Worm (Caenorhabditis elegans) whole organism, mixed stage, embryonic: ENCODE data around the gene far-5.

ENCODE experiments used
- blmp-1 ChIP-seq: fragments of 150-350 bp; optimal IDR thresholded peaks from 2 replicates; lab custom pipeline; 2014; ENCODE audit warnings: missing biosample characterization, missing genetic modification characterization
- ces-1 ChIP-seq: fragments of 150-350 bp; optimal IDR thresholded peaks from 2 replicates; lab custom pipeline; 2014; ENCODE audit warnings: missing biosample characterization, missing genetic modification reagents, missing genetic modification characterization
- elt-3 ChIP-seq: fragments of 150-350 bp; optimal IDR thresholded peaks from 2 replicates; lab custom pipeline; 2014; ENCODE audit warnings: missing biosample characterization, missing genetic modification characterization
- lin-13 ChIP-seq: fragments of 150-350 bp; optimal IDR thresholded peaks from 2 replicates; lab custom pipeline; 2014; ENCODE audit warnings: missing biosample characterization, missing genetic modification characterization
- lsy-2 ChIP-seq: fragments of 150-350 bp; optimal IDR thresholded peaks from 2 replicates; lab custom pipeline; 2014; ENCODE audit warnings: missing biosample characterization, missing genetic modification characterization
- nhr-28 ChIP-seq: fragments of 150-350 bp; optimal IDR thresholded peaks from 2 replicates; lab custom pipeline; 2014; ENCODE audit warnings: missing biosample characterization, missing genetic modification characterization
- nhr-76 ChIP-seq: sonication (generic microtip); optimal IDR thresholded peaks from 2 replicates; lab custom pipeline; 2017; ENCODE audit warnings: missing biosample characterization, missing genetic modification characterization
- snpc-4 ChIP-seq: fragments of 150-350 bp; optimal IDR thresholded peaks from 2 replicates; lab custom pipeline; 2014; ENCODE audit warnings: missing biosample characterization, missing genetic modification characterization
- sptf-1 ChIP-seq: sonication (generic microtip); optimal IDR thresholded peaks from 2 replicates; lab custom pipeline; 2017; ENCODE audit warnings: mild to moderate bottlenecking, missing genetic modification characterization, moderate library complexity, missing compliant biosample characterization
- unc-39 ChIP-seq: fragments of 150-350 bp; optimal IDR thresholded peaks from 2 replicates; lab custom pipeline; 2014; ENCODE audit warnings: missing biosample characterization, missing genetic modification characterization
- zip-8 ChIP-seq: fragments of 150-350 bp; optimal IDR thresholded peaks from 2 replicates; lab custom pipeline; 2014; ENCODE audit warnings: missing biosample characterization, missing genetic modification characterization
- ztf-11 ChIP-seq: fragments of 150-350 bp; optimal IDR thresholded peaks from 2 replicates; lab custom pipeline; 2014; ENCODE audit warnings: missing biosample characterization, missing genetic modification characterization

DNA sequence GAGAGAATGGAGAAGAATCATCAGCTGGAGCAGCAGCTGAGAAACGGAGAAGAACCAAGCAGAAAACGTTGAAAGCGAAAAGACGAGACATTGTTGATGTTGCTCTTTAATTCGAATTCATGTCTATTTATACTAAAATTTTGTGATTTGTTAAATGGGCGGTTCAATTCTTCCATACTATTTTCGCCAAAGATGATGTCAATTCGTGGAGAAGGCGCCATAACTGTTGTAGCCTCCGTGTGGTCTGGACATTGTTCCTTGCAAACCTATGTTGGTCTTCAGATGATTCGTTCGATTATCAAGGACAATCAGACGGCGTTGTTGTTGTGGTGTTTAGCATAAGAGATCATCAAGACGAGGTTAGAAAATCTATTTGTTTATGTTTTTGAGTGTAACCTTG lies 2.1 kb downstream of the far-5 start, which contains the start of gene far-3:
- TF ChIP-seq nhr-28 (tag; lab: Kevin White, UChicago), result no peak
- TF ChIP-seq snpc-4 (tag; lab: Kevin White, UChicago), result no peak
- no peak for TF ChIP-seq ces-1 (GFP tag; lab: Kevin White, UChicago)
- no peak for TF ChIP-seq lsy-2 (tag; lab: Kevin White, UChicago)
- TF ChIP-seq elt-3 (tag; lab: Kevin White, UChicago), result no peak
- TF ChIP-seq zip-8 (tag; lab: Kevin White, UChicago), result no peak
- TF ChIP-seq unc-39 (tag; lab: Kevin White, UChicago), result no peak
- no peak for TF ChIP-seq ztf-11 (tag; lab: Kevin White, UChicago)
- no peak for TF ChIP-seq sptf-1
- TF ChIP-seq nhr-76 (tag; lab: Kevin White, UChicago), result no peak
- no peak for TF ChIP-seq blmp-1 (tag; lab: Kevin White, UChicago)
- no peak for TF ChIP-seq lin-13 (tag; lab: Kevin White, UChicago)
